Fruit fly (Drosophila melanogaster): ENCODE data around the gene CG14280.

dm6 chr3R:19248036-19248435, 8.5 kb upstream of the CG14280 start, which contains the start of gene CG5217:
- TF ChIP-seq CG12768 (GFP tag; optimal IDR thresholded peaks at IDR 0.05), result no peak
- no peak for TF ChIP-seq CG1620 (GFP tag; optimal IDR thresholded peaks at IDR 0.05)
- TF ChIP-seq Crg-1 (GFP tag; optimal IDR thresholded peaks at IDR 0.05), result no peak
- TF ChIP-seq toe (GFP tag; optimal IDR thresholded peaks at IDR 0.05), result no peak
- TF ChIP-seq Hr96 (GFP tag; optimal IDR thresholded peaks at IDR 0.05), result no peak
- TF ChIP-seq CG7101 (tag; optimal IDR thresholded peaks at IDR 0.05), result no peak
- no peak for TF ChIP-seq CG33017 (tag; optimal IDR thresholded peaks at IDR 0.05)

Measured in whole organism, adult.